Fruit fly (Drosophila melanogaster): ENCODE results near the gene CG13245.

dm6 chr2L:16041727-16042126 is 37.6 kb downstream of the CG13245 start, which contains the start of the genes BicC and CG45084:
- TF ChIP-seq Sox15 (GFP tag; optimal IDR thresholded peaks at IDR 0.05), result no peak
- TF ChIP-seq CG6276 (GFP tag; optimal IDR thresholded peaks at IDR 0.05), result no peak
- TF ChIP-seq fkh (GFP tag; optimal IDR thresholded peaks at IDR 0.05), result no peak
- no peak for TF ChIP-seq lz (GFP tag; optimal IDR thresholded peaks at IDR 0.05)
- peak; percentile 8 for TF ChIP-seq svp (GFP tag)
- no peak for TF ChIP-seq CG32006 (GFP tag; optimal IDR thresholded peaks at IDR 0.05)
- TF ChIP-seq acj6 (GFP tag; optimal IDR thresholded peaks at IDR 0.05), result no peak
- no peak for TF ChIP-seq Sox102F (GFP tag; optimal IDR thresholded peaks at IDR 0.05)
- no peak for TF ChIP-seq Lpt (GFP tag; optimal IDR thresholded peaks at IDR 0.05)
- no peak for TF ChIP-seq topi (GFP tag; optimal IDR thresholded peaks at IDR 0.05)
- no peak for TF ChIP-seq vri (GFP tag; optimal IDR thresholded peaks at IDR 0.05)
- no peak for TF ChIP-seq CG11762 (GFP tag; optimal IDR thresholded peaks at IDR 0.05; ENCODE audit: insufficient read depth)

Data from whole organism, prepupa.